Fruit fly (Drosophila melanogaster) whole organism, embryonic: Measurements from ENCODE around the gene Syx1A.

Experiments
- Bgb ChIP-seq: fragments of 200-800 bp; sonication (Bioruptor generic); IDR thresholded peaks from 2 replicates; pipeline ENCODE4 v1.3.6; 2022; ENCODE audit warnings: missing biosample characterization, missing genetic modification characterization; ENCODE audit not compliant: partially characterized antibody
- Blimp-1 ChIP-seq: fragments of 200-800 bp; sonication (Bioruptor generic); optimal IDR thresholded peaks from 3 replicates; lab custom pipeline; 2018; ENCODE audit warnings: missing biosample characterization, missing genetic modification characterization, mild to moderate bottlenecking, moderate library complexity, missing genetic modification reagents
- CG1024 ChIP-seq: fragments of 200-800 bp; sonication (Bioruptor generic); IDR thresholded peaks from 2 replicates; pipeline ENCODE4 v1.3.6; 2022; ENCODE audit warnings: missing biosample characterization, missing genetic modification characterization
- CG12155 ChIP-seq: fragments of 200-800 bp; sonication (Bioruptor generic); optimal IDR thresholded peaks from 3 replicates; lab custom pipeline; 2016; ENCODE audit warnings: missing biosample characterization, missing genetic modification characterization
- CG12391 ChIP-seq: fragments of 200-800 bp; sonication (Bioruptor generic); optimal IDR thresholded peaks from 3 replicates; lab custom pipeline; 2018; ENCODE audit warnings: missing biosample characterization, mild to moderate bottlenecking, missing genetic modification characterization, moderate library complexity
- CG15073 ChIP-seq: fragments of 200-800 bp; sonication (Bioruptor generic); optimal IDR thresholded peaks from 2 replicates; lab custom pipeline; 2016; ENCODE audit warnings: missing biosample characterization, missing genetic modification characterization
- CG15269 ChIP-seq: fragments of 200-800 bp; sonication (Bioruptor generic); optimal IDR thresholded peaks from 2 replicates; lab custom pipeline; 2018; ENCODE audit warnings: missing biosample characterization, mild to moderate bottlenecking, missing genetic modification characterization, moderate library complexity
- CG17829 ChIP-seq: fragments of 200-800 bp; optimal IDR thresholded peaks from 2 replicates; lab custom pipeline; 2019; ENCODE audit warnings: missing biosample characterization, mild to moderate bottlenecking, missing genetic modification characterization, moderate library complexity
- CG17912 ChIP-seq: fragments of 200-800 bp; sonication (Bioruptor generic); optimal IDR thresholded peaks from 2 replicates; lab custom pipeline; 2018; ENCODE audit warnings: missing biosample characterization, mild to moderate bottlenecking, missing genetic modification characterization
- CG30403 ChIP-seq: fragments of 200-800 bp; sonication (Bioruptor generic); optimal IDR thresholded peaks from 3 replicates; lab custom pipeline; 2016; ENCODE audit warnings: missing biosample characterization, missing genetic modification characterization
- CG33557 ChIP-seq: fragments of 200-800 bp; sonication (Bioruptor generic); optimal IDR thresholded peaks from 2 replicates; lab custom pipeline; 2019; ENCODE audit warnings: missing biosample characterization, mild to moderate bottlenecking, missing genetic modification characterization, moderate library complexity
- CG3995 ChIP-seq: fragments of 200-800 bp; sonication (Bioruptor generic); optimal IDR thresholded peaks from 3 replicates; lab custom pipeline; 2016; ENCODE audit warnings: missing biosample characterization, missing genetic modification characterization
- CG42726 ChIP-seq: fragments of 200-800 bp; sonication (Bioruptor generic); IDR thresholded peaks from 2 replicates; pipeline ENCODE4 v1.3.6; 2022; ENCODE audit warnings: missing biosample characterization, missing genetic modification characterization; ENCODE audit not compliant: partially characterized antibody
- CG5180 ChIP-seq: fragments of 200-800 bp; sonication (Bioruptor generic); optimal IDR thresholded peaks from 3 replicates; lab custom pipeline; 2017; ENCODE audit warnings: missing biosample characterization, missing genetic modification characterization, mild to moderate bottlenecking, moderate library complexity, missing genetic modification reagents
- CG7271 ChIP-seq: fragments of 200-800 bp; sonication (Bioruptor generic); optimal IDR thresholded peaks from 2 replicates; lab custom pipeline; 2018; ENCODE audit warnings: missing biosample characterization, mild to moderate bottlenecking, missing genetic modification characterization, moderate library complexity
- CG7357 ChIP-seq: fragments of 200-800 bp; sonication (Bioruptor generic); IDR thresholded peaks from 3 replicates; pipeline ENCODE4 v1.3.6; 2022; ENCODE audit warnings: missing biosample characterization, missing genetic modification characterization
- CG7372 ChIP-seq: fragments of 200-800 bp; sonication (Bioruptor generic); IDR thresholded peaks from 2 replicates; pipeline ENCODE4 v1.3.6; 2022; ENCODE audit warnings: missing biosample characterization, missing genetic modification characterization
- CG7928 ChIP-seq: fragments of 200-800 bp; sonication (Bioruptor generic); optimal IDR thresholded peaks from 2 replicates; lab custom pipeline; 2017; ENCODE audit warnings: missing biosample characterization, mild to moderate bottlenecking, missing genetic modification characterization
- CG8478 ChIP-seq: fragments of >200 bp; optimal IDR thresholded peaks from 2 replicates; lab custom pipeline; 2018
- D19B ChIP-seq: fragments of 200-800 bp; sonication (Bioruptor generic); optimal IDR thresholded peaks from 2 replicates; lab custom pipeline; 2017; ENCODE audit warnings: missing biosample characterization, mild to moderate bottlenecking, missing genetic modification characterization
- Dfd ChIP-seq, 2 experiments: fragments of >200 bp; optimal IDR thresholded peaks; 2 replicates each; lab custom pipeline; 2017; ENCODE audit warnings: missing biosample characterization in 2 of 2, missing genetic modification characterization in 2 of 2
- Dp ChIP-seq: fragments of 200-800 bp; sonication (Bioruptor generic); optimal IDR thresholded peaks from 2 replicates; lab custom pipeline; 2018; ENCODE audit warnings: missing biosample characterization, mild to moderate bottlenecking, missing genetic modification characterization, moderate library complexity
- Ets65A ChIP-seq: fragments of 200-800 bp; sonication (Bioruptor generic); peaks from one replicate; lab custom pipeline; 2016; ENCODE audit warnings: missing biosample characterization, missing genetic modification characterization
- HHEX ChIP-seq: fragments of 200-800 bp; sonication (Bioruptor generic); optimal IDR thresholded peaks from 3 replicates; lab custom pipeline; 2017; ENCODE audit warnings: missing biosample characterization, mild to moderate bottlenecking, missing genetic modification characterization, missing genetic modification reagents
- HLH3B ChIP-seq: fragments of 200-800 bp; sonication (Bioruptor generic); IDR thresholded peaks from 2 replicates; pipeline ENCODE4 v1.3.6; 2022; ENCODE audit warnings: missing biosample characterization, missing genetic modification characterization
- Lim3 ChIP-seq: fragments of 200-800 bp; sonication (Bioruptor generic); IDR thresholded peaks from 2 replicates; pipeline ENCODE4 v1.3.6; 2022; ENCODE audit warnings: missing biosample characterization, missing genetic modification characterization
- MBD-R2 ChIP-seq: fragments of 200-800 bp; sonication (Bioruptor generic); IDR thresholded peaks from 2 replicates; pipeline ENCODE4 v1.3.6; 2022; ENCODE audit warnings: missing biosample characterization, missing genetic modification characterization
- MTF-1 ChIP-seq: fragments of 200-800 bp; sonication (Bioruptor generic); optimal IDR thresholded peaks from 2 replicates; lab custom pipeline; 2018; ENCODE audit warnings: missing biosample characterization, mild to moderate bottlenecking, missing genetic modification characterization, borderline replicate concordance
- NK7.1 ChIP-seq: fragments of 200-800 bp; sonication (Bioruptor generic); optimal IDR thresholded peaks from 3 replicates; lab custom pipeline; 2016; ENCODE audit warnings: missing biosample characterization, missing genetic modification characterization
- Nf-YA ChIP-seq: fragments of 200-800 bp; sonication (Bioruptor generic); IDR thresholded peaks from 2 replicates; pipeline ENCODE4 v1.3.6; 2022; ENCODE audit warnings: missing biosample characterization, missing genetic modification characterization
- Nf-YB ChIP-seq: fragments of 200-800 bp; sonication (Bioruptor generic); optimal IDR thresholded peaks from 3 replicates; lab custom pipeline; 2019; ENCODE audit warnings: missing biosample characterization, mild to moderate bottlenecking, missing genetic modification characterization, moderate library complexity
- Optix ChIP-seq: fragments of 200-800 bp; sonication (Bioruptor generic); IDR thresholded peaks from 3 replicates; pipeline ENCODE4 v1.3.6; 2022; ENCODE audit warnings: missing biosample characterization, missing genetic modification characterization
- Poxn ChIP-seq: fragments of 200-800 bp; sonication (Bioruptor generic); IDR thresholded peaks from 2 replicates; pipeline ENCODE4 v1.3.6; 2022; ENCODE audit warnings: missing biosample characterization, missing genetic modification characterization
- Rfx ChIP-seq: fragments of 200-800 bp; sonication (Bioruptor generic); IDR thresholded peaks from 2 replicates; pipeline ENCODE4 v1.3.6; 2022; ENCODE audit warnings: missing biosample characterization, missing genetic modification characterization
- Side ChIP-seq: fragments of 200-800 bp; sonication (Bioruptor generic); optimal IDR thresholded peaks from 2 replicates; lab custom pipeline; 2016; ENCODE audit warnings: missing biosample characterization, missing genetic modification characterization
- ac ChIP-seq: fragments of 200-800 bp; sonication (Bioruptor generic); optimal IDR thresholded peaks from 3 replicates; lab custom pipeline; 2017; ENCODE audit warnings: missing biosample characterization, mild to moderate bottlenecking, missing genetic modification characterization
- ato ChIP-seq: fragments of 200-800 bp; sonication (Bioruptor generic); IDR thresholded peaks from 2 replicates; pipeline ENCODE4 v1.3.6; 2022; ENCODE audit warnings: missing biosample characterization, missing genetic modification characterization; ENCODE audit not compliant: partially characterized antibody
- cas ChIP-seq: fragments of 200-800 bp; sonication (Bioruptor generic); IDR thresholded peaks from 2 replicates; pipeline ENCODE4 v1.3.6; 2022; ENCODE audit warnings: missing biosample characterization, missing genetic modification characterization
- fd64A ChIP-seq: fragments of 200-800 bp; sonication (Bioruptor generic); optimal IDR thresholded peaks from 3 replicates; lab custom pipeline; 2018; ENCODE audit warnings: missing biosample characterization, mild to moderate bottlenecking, missing genetic modification characterization
- lab ChIP-seq: fragments of 200-800 bp; sonication (Bioruptor generic); optimal IDR thresholded peaks from 3 replicates; lab custom pipeline; 2017; ENCODE audit warnings: missing biosample characterization, missing genetic modification characterization, mild to moderate bottlenecking, moderate library complexity, missing genetic modification reagents
- lbe ChIP-seq: fragments of 200-800 bp; sonication (Bioruptor generic); optimal IDR thresholded peaks from 2 replicates; lab custom pipeline; 2016; ENCODE audit warnings: missing biosample characterization, mild to moderate bottlenecking, missing genetic modification characterization
- stc ChIP-seq: fragments of 200-800 bp; sonication (Bioruptor generic); IDR thresholded peaks from 2 replicates; pipeline ENCODE4 v1.3.6; 2022; ENCODE audit warnings: missing biosample characterization, missing genetic modification characterization
- tio ChIP-seq: fragments of 200-800 bp; sonication (Bioruptor generic); optimal IDR thresholded peaks from 2 replicates; lab custom pipeline; 2017; ENCODE audit warnings: missing biosample characterization, missing genetic modification characterization, inconsistent platforms
- tll ChIP-seq, 2 experiments: fragments of 200-800 bp in 1 of 2; fragments of >200 bp in 1 of 2; sonication (Bioruptor generic) in 1 of 2; optimal IDR thresholded peaks; 2 replicates each; lab custom pipeline; 2017 to 2019; ENCODE audit warnings: missing biosample characterization in 2 of 2, missing genetic modification characterization in 2 of 2, mild to moderate bottlenecking in 1 of 2, moderate library complexity in 1 of 2
- toy ChIP-seq: fragments of 200-800 bp; sonication (Bioruptor generic); IDR thresholded peaks from 2 replicates; pipeline ENCODE4 v1.3.6; 2022; ENCODE audit warnings: missing biosample characterization, missing genetic modification characterization
- vnd ChIP-seq: fragments of 200-800 bp; sonication (Bioruptor generic); IDR thresholded peaks from 3 replicates; pipeline ENCODE4 v1.3.6; 2022; ENCODE audit warnings: missing biosample characterization, missing genetic modification characterization; ENCODE audit not compliant: partially characterized antibody
- vvl ChIP-seq: fragments of 200-800 bp; sonication (Bioruptor generic); IDR thresholded peaks from 2 replicates; pipeline ENCODE4 v1.3.6; 2022; ENCODE audit warnings: missing biosample characterization, missing genetic modification characterization
- zfh1 ChIP-seq: fragments of 200-800 bp; sonication (Bioruptor generic); IDR thresholded peaks from 3 replicates; pipeline ENCODE4 v1.3.6; 2022; ENCODE audit warnings: missing biosample characterization, missing genetic modification characterization

Gene Syx1A

dm6 chr3R:24151924-24152809 lies 46.6 kb upstream of the Syx1A start, which contains the start of the genes p38a and CG6178 (continued):
- TF ChIP-seq CG33557 (GFP tag; lab: Kevin White, UChicago) (peak; percentile 84), stc (peak; percentile 97), D19B (GFP tag; lab: Kevin White, UChicago) (peak; percentile 94), Side (GFP tag; lab: Kevin White, UChicago) (no peak), CG17912 (peak; percentile 91), CG15073 (GFP tag; lab: Kevin White, UChicago) (peak; percentile 61), MTF-1 (GFP tag; lab: Kevin White, UChicago) (peak; percentile 74), Dp (GFP tag; lab: Kevin White, UChicago) (peak; percentile 59), lab (peak; percentile 98), Dfd (GFP tag; optimal IDR thresholded peaks at IDR 0.05; lab: Kevin White, UChicago) (no peak), CG15269 (peak; percentile 99), Blimp-1 (GFP tag; lab: Kevin White, UChicago) (peak; percentile 96), Nf-YB (GFP tag; lab: Kevin White, UChicago) (peak; percentile 89), lbe (GFP tag; lab: Kevin White, UChicago) (peak; percentile 84), HHEX (GFP tag; lab: Kevin White, UChicago) (peak; percentile 97), CG17829 (tag; lab: Kevin White, UChicago) (peak; percentile 98), fd64A (GFP tag; lab: Kevin White, UChicago) (peak; percentile 55), CG7271 (tag; lab: Kevin White, UChicago) (peak; percentile 52), vvl (GFP tag; lab: Robert Waterston, UW) (peak; percentile 97), toy (peak; percentile 82), CG7357 (GFP tag; lab: Robert Waterston, UW) (peak; percentile 94), CG3995 (GFP tag; lab: Kevin White, UChicago) (peak; percentile 39), zfh1 (GFP tag; lab: Robert Waterston, UW) (peak; percentile 93), vnd (GFP tag; lab: Robert Waterston, UW) (no peak), CG12391 (peak; percentile 98), tio (GFP tag; lab: Kevin White, UChicago) (peak; percentile 92), CG5180 (GFP tag; lab: Kevin White, UChicago) (peak; percentile 84), Ets65A (GFP tag; lab: Kevin White, UChicago) (peak; percentile 94), ato (GFP tag; lab: Robert Waterston, UW) (no peak), cas (GFP tag; lab: Robert Waterston, UW) (peak; percentile 94), CG30403 (GFP tag; lab: Kevin White, UChicago) (peak; percentile 95), Bgb (GFP tag; lab: Robert Waterston, UW) (peak; percentile 8; the same call in 1 of the 2 replicates), CG1024 (peak; percentile 83), CG12155 (peak; percentile 91), Optix (GFP tag; lab: Robert Waterston, UW) (peak; percentile 90), CG42726 (GFP tag; lab: Robert Waterston, UW) (no peak), ac (GFP tag; lab: Kevin White, UChicago) (peak; percentile 67), Nf-YA (GFP tag; lab: Robert Waterston, UW) (peak; percentile 94), NK7.1 (GFP tag; lab: Kevin White, UChicago) (no peak), CG7928 (peak; percentile 74), CG7372 (GFP tag; lab: Robert Waterston, UW) (peak; percentile 96), Lim3 (peak; percentile 94), Rfx (GFP tag; lab: Robert Waterston, UW) (peak; percentile 98), CG8478 (lab: Kevin White, UChicago) (no peak), MBD-R2 (GFP tag; lab: Robert Waterston, UW) (peak; percentile 81), tll (GFP tag; optimal IDR thresholded peaks at IDR 0.05; lab: Kevin White, UChicago) (no peak), HLH3B (peak; percentile 97), Poxn (GFP tag; lab: Robert Waterston, UW) (peak; percentile 88)
